Worm (Caenorhabditis elegans) whole organism, L3 larva: ENCODE results near the gene ncam-1.

Experiments used
- aly-2 ChIP-seq: fragments of 150-350 bp; optimal IDR thresholded peaks from 2 replicates; lab custom pipeline; 2014; ENCODE audit warnings: missing biosample characterization, missing genetic modification characterization
- ama-1 ChIP-seq: fragments of 150-350 bp; optimal IDR thresholded peaks from 2 replicates; lab custom pipeline; 2018
- elt-3 ChIP-seq, 3 experiments: fragments of 150-350 bp in 1 of 3; sonication (generic microtip) in 2 of 3; optimal IDR thresholded peaks; 2 replicates in 2 of 3; 4 replicates in 1 of 3; lab custom pipeline; 2014 to 2017; ENCODE audit warnings: missing biosample characterization in 3 of 3, missing genetic modification characterization in 3 of 3
- lsy-12 ChIP-seq: sonication (generic microtip); optimal IDR thresholded peaks from 2 replicates; lab custom pipeline; 2016; ENCODE audit warnings: mild to moderate bottlenecking, missing genetic modification characterization, missing compliant biosample characterization
- nhr-25 ChIP-seq: sonication (generic microtip); optimal IDR thresholded peaks from 2 replicates; lab custom pipeline; 2017; ENCODE audit warnings: missing biosample characterization, missing genetic modification characterization

- TF ChIP-seq ama-1 (lab: Kevin White, UChicago) (no peak), elt-3 (tag; optimal IDR thresholded peaks at IDR 0.05; lab: Kevin White, UChicago) (no peak), nhr-25 (tag; lab: Kevin White, UChicago) (no peak), aly-2 (tag; lab: Kevin White, UChicago) (no peak), lsy-12 (tag; lab: Kevin White, UChicago) (no peak)
Observed at ce11 chrX:729062-729461, 37.3 kb downstream of the ncam-1 start.
